Worm (Caenorhabditis elegans) whole organism, mixed stage, embryonic: ENCODE measurements around the gene bath-31.

ENCODE experiments used
- M03D4.4 ChIP-seq: sonication (generic microtip); optimal IDR thresholded peaks from 2 replicates; lab custom pipeline; 2017; ENCODE audit warnings: mild to moderate bottlenecking, missing genetic modification characterization, missing compliant biosample characterization
- nhr-237 ChIP-seq: fragments of 150-350 bp; optimal IDR thresholded peaks from 2 replicates; lab custom pipeline; 2014; ENCODE audit warnings: missing biosample characterization, missing genetic modification characterization
- snpc-4 ChIP-seq: fragments of 150-350 bp; optimal IDR thresholded peaks from 2 replicates; lab custom pipeline; 2014; ENCODE audit warnings: missing biosample characterization, missing genetic modification characterization

ce11 chrII:3753598-3753997 lies 21.8 kb downstream of the bath-31 start, which contains the start of gene rcd-1:
- no peak for TF ChIP-seq snpc-4 (tag; lab: Kevin White, UChicago)
- no peak for TF ChIP-seq nhr-237 (tag; lab: Kevin White, UChicago)
- TF ChIP-seq M03D4.4 (tag; lab: Kevin White, UChicago): no peak
